Worm (Caenorhabditis elegans): ENCODE data around the gene H03E18.2.

The H03E18.2 gene

ce11 chrX:8483951-8484350, 36.4 kb downstream of the H03E18.2 start:
- TF ChIP-seq sea-2 (GFP tag; IDR thresholded peaks at IDR 0.05): no peak
- TF ChIP-seq unc-130 (GFP tag; optimal IDR thresholded peaks at IDR 0.05): no peak
- TF ChIP-seq ccch-3 (GFP tag; optimal IDR thresholded peaks at IDR 0.05): no peak
- no peak for TF ChIP-seq tbx-9 (tag; optimal IDR thresholded peaks at IDR 0.05; ENCODE audit: borderline replicate concordance)
- no peak for TF ChIP-seq attf-3 (GFP tag; conservative IDR thresholded peaks at IDR 0.05)
- no peak for TF ChIP-seq die-1 (tag; optimal IDR thresholded peaks at IDR 0.05)
- no peak for TF ChIP-seq ceh-27 (GFP tag; optimal IDR thresholded peaks at IDR 0.05)
- no peak for TF ChIP-seq egl-18 (GFP tag; IDR thresholded peaks at IDR 0.05)
- no peak for TF ChIP-seq lsy-27 (tag; optimal IDR thresholded peaks at IDR 0.05; ENCODE audit: borderline replicate concordance, insufficient read depth)
- TF ChIP-seq ceh-91 (GFP tag; IDR thresholded peaks at IDR 0.05): no peak
- no peak for TF ChIP-seq Y67H2A.10 (GFP tag; conservative IDR thresholded peaks at IDR 0.05)
- TF ChIP-seq ztf-26 (tag; optimal IDR thresholded peaks at IDR 0.05): no peak
- no peak for TF ChIP-seq rcor-1 (GFP tag; IDR thresholded peaks at IDR 0.05)
- TF ChIP-seq D2030.7 (GFP tag; IDR thresholded peaks at IDR 0.05): no peak

- TF ChIP-seq cebp-2 (GFP tag; IDR thresholded peaks at IDR 0.05) (no peak), ztf-6 (GFP tag; IDR thresholded peaks at IDR 0.05) (no peak)
These were observed 38.6 kb downstream of the H03E18.2 start for ce11 chrX:8481716-8482115.

ce11 chrX:8479050-8479449, 41.3 kb downstream of the H03E18.2 start:
- TF ChIP-seq egl-18 (GFP tag; IDR thresholded peaks at IDR 0.05): no peak
- no peak for TF ChIP-seq snpc-1.3 (tag; optimal IDR thresholded peaks at IDR 0.05; ENCODE audit: insufficient read depth)
- TF ChIP-seq chd-7 (tag; optimal IDR thresholded peaks at IDR 0.05): no peak
- no peak for TF ChIP-seq egrh-3 (GFP tag; IDR thresholded peaks at IDR 0.05)
- no peak for TF ChIP-seq dpff-1 (tag; optimal IDR thresholded peaks at IDR 0.05)
- TF ChIP-seq somi-1 (GFP tag; optimal IDR thresholded peaks at IDR 0.05): no peak
- no peak for TF ChIP-seq fkh-3 (tag; optimal IDR thresholded peaks at IDR 0.05)
- TF ChIP-seq egl-44 (GFP tag; IDR thresholded peaks at IDR 0.05): no peak
- TF ChIP-seq pbrm-1 (GFP tag; IDR thresholded peaks at IDR 0.05): no peak
- TF ChIP-seq madf-3 (GFP tag; IDR thresholded peaks at IDR 0.05): peak; percentile 66; the same call in 1 of the 2 replicates
- TF ChIP-seq K12H6.12 (tag; optimal IDR thresholded peaks at IDR 0.05): peak; percentile 2

- peak; percentile 81 for TF ChIP-seq somi-1 (GFP tag; optimal IDR thresholded peaks at IDR 0.05)
- peak; percentile 22; the same call in 1 of the 2 replicates for TF ChIP-seq hmg-1.2 (GFP tag; IDR thresholded peaks at IDR 0.05)
- TF ChIP-seq snpc-1.1 (tag; optimal IDR thresholded peaks at IDR 0.05; ENCODE audit: insufficient read depth): no peak
- TF ChIP-seq mcd-1 (GFP tag; IDR thresholded peaks at IDR 0.05): 0 out of 2 replicates have a peak, but pooled peaks have one; percentile 18
- TF ChIP-seq B0336.3 (GFP tag; IDR thresholded peaks at IDR 0.05): peak; percentile 32; the same call in 1 of the 2 replicates
- TF ChIP-seq chd-7 (tag; optimal IDR thresholded peaks at IDR 0.05): peak; percentile 58
- TF ChIP-seq gei-17 (GFP tag; optimal IDR thresholded peaks at IDR 0.05): peak; percentile 35
- TF ChIP-seq cebp-1 (GFP tag; IDR thresholded peaks at IDR 0.05): no peak
- TF ChIP-seq cebp-1 (tag; optimal IDR thresholded peaks at IDR 0.05): peak; percentile 49
- TF ChIP-seq die-1 (tag; optimal IDR thresholded peaks at IDR 0.05): peak; percentile 63
- TF ChIP-seq F22D6.2 (tag; optimal IDR thresholded peaks at IDR 0.05): peak; percentile 60
- peak; percentile 48; the same call in 1 of the 2 replicates for TF ChIP-seq lin-26 (GFP tag; IDR thresholded peaks at IDR 0.05)
- peak; percentile 82 for TF ChIP-seq lin-40 (tag; optimal IDR thresholded peaks at IDR 0.05)
- TF ChIP-seq dpff-1 (tag; optimal IDR thresholded peaks at IDR 0.05): no peak
- TF ChIP-seq nhr-80 (tag; optimal IDR thresholded peaks at IDR 0.05): peak; percentile 27
- no peak for TF ChIP-seq K12H6.12 (tag; optimal IDR thresholded peaks at IDR 0.05)
- TF ChIP-seq hlh-26 (GFP tag; conservative IDR thresholded peaks at IDR 0.05): no peak
- no peak for TF ChIP-seq pbrm-1 (GFP tag; IDR thresholded peaks at IDR 0.05)
- TF ChIP-seq Y53G8AR.9 (GFP tag; conservative IDR thresholded peaks at IDR 0.05): 0 out of 2 replicates have a peak, but pooled peaks have one; percentile 20
- 0 out of 2 replicates have a peak, but pooled peaks have one; percentile 40 for TF ChIP-seq nfyb-1 (GFP tag; IDR thresholded peaks at IDR 0.05)
- no peak for TF ChIP-seq snpc-4 (GFP tag; optimal IDR thresholded peaks at IDR 0.05)
- peak in 1 of 4 experiments; percentile 3 for TF ChIP-seq snpc-4 (tag; optimal IDR thresholded peaks at IDR 0.05)
These were observed 43.1 kb downstream of the H03E18.2 start for ce11 chrX:8477048-8477806.
